Worm (Caenorhabditis elegans) whole organism, L4 larva: ENCODE results near the gene ciao-2B.

ENCODE experiments used
- D1046.2 ChIP-seq: fragments of 200-800 bp; sonication (Bioruptor generic); IDR thresholded peaks from 2 replicates; pipeline ENCODE4 v1.3.6; 2022; ENCODE audit warnings: missing genetic modification characterization, missing compliant biosample characterization
- F37D6.2 ChIP-seq: sonication (generic microtip); optimal IDR thresholded peaks from 2 replicates; lab custom pipeline; 2016; ENCODE audit warnings: mild to moderate bottlenecking, missing genetic modification characterization, missing compliant biosample characterization
- F49E8.2 ChIP-seq: sonication (generic microtip); optimal IDR thresholded peaks from 2 replicates; lab custom pipeline; 2016; ENCODE audit warnings: missing compliant biosample characterization, mild to moderate bottlenecking, missing genetic modification characterization, borderline replicate concordance
- T26A8.4 ChIP-seq: fragments of 200-800 bp; sonication (Bioruptor generic); IDR thresholded peaks from 2 replicates; pipeline ENCODE4 v1.3.6; 2022; ENCODE audit warnings: missing genetic modification characterization, missing compliant biosample characterization
- Y5F2A.4 ChIP-seq: fragments of 200-800 bp; sonication (Bioruptor generic); optimal IDR thresholded peaks from 2 replicates; lab custom pipeline; 2018; ENCODE audit warnings: mild to moderate bottlenecking, missing genetic modification characterization, missing compliant biosample characterization
- Y75B8A.6 ChIP-seq: fragments of 200-800 bp; sonication (Bioruptor generic); IDR thresholded peaks from 2 replicates; pipeline ENCODE4 v1.3.6; 2022; ENCODE audit warnings: missing genetic modification reagents, missing genetic modification characterization, missing compliant biosample characterization
- aha-1 ChIP-seq: fragments of 150-350 bp; peaks from one replicate; lab custom pipeline; 2014; ENCODE audit warnings: missing biosample characterization, missing genetic modification characterization
- ceh-20 ChIP-seq: fragments of 200-800 bp; sonication (Bioruptor generic); IDR thresholded peaks from 2 replicates; pipeline ENCODE4 v1.3.6; 2022; ENCODE audit warnings: missing genetic modification reagents, missing genetic modification characterization, missing compliant biosample characterization
- ceh-44 ChIP-seq: fragments of 200-800 bp; sonication (Bioruptor generic); IDR thresholded peaks from 2 replicates; pipeline ENCODE4 v1.3.6; 2022; ENCODE audit warnings: missing genetic modification reagents, missing genetic modification characterization, missing compliant biosample characterization
- ceh-62 ChIP-seq: sonication (generic microtip); optimal IDR thresholded peaks from 2 replicates; lab custom pipeline; 2017; ENCODE audit warnings: missing biosample characterization, missing genetic modification characterization
- ceh-82 ChIP-seq: sonication (generic microtip); optimal IDR thresholded peaks from 2 replicates; lab custom pipeline; 2017; ENCODE audit warnings: missing biosample characterization, missing genetic modification characterization
- ctbp-1 ChIP-seq: fragments of 200-800 bp; sonication (Bioruptor generic); IDR thresholded peaks from 2 replicates; pipeline ENCODE4 v1.3.6; 2022; ENCODE audit warnings: missing genetic modification reagents, missing genetic modification characterization, missing compliant biosample characterization
- daf-8 ChIP-seq: fragments of 200-800 bp; sonication (Bioruptor generic); IDR thresholded peaks from 2 replicates; pipeline ENCODE4 v1.3.6; 2022; ENCODE audit warnings: missing genetic modification characterization, missing compliant biosample characterization
- dpl-1 ChIP-seq: fragments of 150-350 bp; optimal IDR thresholded peaks from 2 replicates; lab custom pipeline; 2014; ENCODE audit warnings: missing biosample characterization, missing genetic modification reagents, missing genetic modification characterization
- egl-27 ChIP-seq: sonication (generic microtip); optimal IDR thresholded peaks from 3 replicates; lab custom pipeline; 2017; ENCODE audit warnings: missing biosample characterization, missing genetic modification reagents, missing genetic modification characterization
- lin-15B ChIP-seq: fragments of 150-350 bp; sonication (generic microtip); optimal IDR thresholded peaks from 3 replicates; lab custom pipeline; 2014; ENCODE audit warnings: missing biosample characterization, missing genetic modification characterization
- lsy-2 ChIP-seq, 2 experiments: fragments of 150-350 bp in 1 of 2; sonication (generic microtip) in 1 of 2; optimal IDR thresholded peaks; 2 replicates each; lab custom pipeline; 2014 to 2017; ENCODE audit warnings: missing biosample characterization in 2 of 2, missing genetic modification characterization in 2 of 2
- madf-5 ChIP-seq, 2 experiments: fragments of 200-800 bp; sonication (Bioruptor generic); IDR thresholded peaks; 2 replicates each; pipeline ENCODE4 v1.3.6; 2022; ENCODE audit warnings: missing compliant biosample characterization in 2 of 2, missing genetic modification characterization in 2 of 2
- mdt-29 ChIP-seq: fragments of 200-800 bp; sonication (Bioruptor generic); IDR thresholded peaks from 2 replicates; pipeline ENCODE4 v1.3.6; 2022; ENCODE audit warnings: missing genetic modification reagents, missing genetic modification characterization, missing compliant biosample characterization
- mxl-2 ChIP-seq: fragments of 200-800 bp; sonication (Bioruptor generic); conservative IDR thresholded peaks from 2 replicates; pipeline ENCODE4 v1.3.6; 2022; ENCODE audit warnings: missing genetic modification reagents, missing genetic modification characterization, missing compliant biosample characterization
- nhr-10 ChIP-seq: fragments of 150-350 bp; optimal IDR thresholded peaks from 2 replicates; lab custom pipeline; 2014; ENCODE audit warnings: missing biosample characterization, missing genetic modification characterization
- nhr-25 ChIP-seq: sonication (generic microtip); optimal IDR thresholded peaks from 2 replicates; lab custom pipeline; 2017; ENCODE audit warnings: missing genetic modification characterization, mild to moderate bottlenecking, missing compliant biosample characterization, antibody characterized with exemption, moderate library complexity, borderline replicate concordance; ENCODE audit not compliant: insufficient read depth
- nhr-41 ChIP-seq: fragments of 200-800 bp; sonication (Bioruptor generic); IDR thresholded peaks from 2 replicates; pipeline ENCODE4 v1.3.6; 2022; ENCODE audit warnings: missing genetic modification reagents, missing genetic modification characterization, missing compliant biosample characterization
- pha-4 ChIP-seq, 2 experiments: fragments of 150-350 bp in 1 of 2; fragments of 200-800 bp in 1 of 2; sonication (Bioruptor generic) in 1 of 2; IDR thresholded peaks in 1 of 2; optimal IDR thresholded peaks in 1 of 2; 2 replicates each; pipeline versions ENCODE4 v1.3.6 to Lab custom; 2014 to 2022; ENCODE audit warnings: missing genetic modification characterization in 2 of 2, missing genetic modification reagents in 2 of 2, missing biosample characterization in 1 of 2, missing compliant biosample characterization in 1 of 2
- pqm-1 ChIP-seq: sonication (generic microtip); optimal IDR thresholded peaks from 2 replicates; lab custom pipeline; 2017; ENCODE audit warnings: missing biosample characterization, missing genetic modification characterization
- tag-97 ChIP-seq: fragments of 200-800 bp; sonication (Bioruptor generic); IDR thresholded peaks from 2 replicates; pipeline ENCODE4 v1.3.6; 2022; ENCODE audit warnings: missing genetic modification characterization, missing compliant biosample characterization
- tra-1 ChIP-seq: fragments of 200-800 bp; sonication (Bioruptor generic); IDR thresholded peaks from 2 replicates; pipeline ENCODE4 v1.3.6; 2022; ENCODE audit warnings: missing genetic modification reagents, missing genetic modification characterization, missing compliant biosample characterization
- unc-62 ChIP-seq, 3 experiments: fragments of 150-350 bp in 1 of 3; sonication (generic microtip); optimal IDR thresholded peaks in 2 of 3; peaks in 1 of 3; 1 replicate in 1 of 3; 2 replicates in 2 of 3; lab custom pipeline; 2014 to 2017; ENCODE audit warnings: missing biosample characterization in 3 of 3, missing genetic modification characterization in 3 of 3, missing genetic modification reagents in 3 of 3, missing genotype in 1 of 3
- zag-1 ChIP-seq: fragments of 150-350 bp; optimal IDR thresholded peaks from 2 replicates; lab custom pipeline; 2014; ENCODE audit warnings: missing biosample characterization, missing genetic modification characterization
- zip-11 ChIP-seq: fragments of 200-800 bp; sonication (Bioruptor generic); IDR thresholded peaks from 2 replicates; pipeline ENCODE4 v1.3.6; 2022; ENCODE audit warnings: missing genetic modification characterization, missing compliant biosample characterization
- zip-2 ChIP-seq: fragments of 150-350 bp; optimal IDR thresholded peaks from 2 replicates; lab custom pipeline; 2014; ENCODE audit warnings: missing biosample characterization, missing genetic modification characterization
- ztf-7 ChIP-seq: fragments of 150-350 bp; optimal IDR thresholded peaks from 2 replicates; lab custom pipeline; 2014; ENCODE audit warnings: missing biosample characterization, missing genetic modification characterization

ciao-2B gene

ce11 chrIII:13447439-13447838 lies 8.1 kb upstream of the ciao-2B start (continued):
- 0 out of 2 replicates have a peak, but pooled peaks have one; percentile 41 for TF ChIP-seq ceh-44

- TF ChIP-seq tag-97 (no peak), D1046.2 (no peak), Y5F2A.4 (no peak), pha-4 (GFP tag; IDR thresholded peaks at IDR 0.05; lab: Robert Waterston, UW) (no peak), pha-4 (tag; optimal IDR thresholded peaks at IDR 0.05; lab: Kevin White, UChicago) (no peak), nhr-25 (no peak), mxl-2 (GFP tag; lab: Robert Waterston, UW) (no peak), ceh-62 (tag; lab: Kevin White, UChicago) (no peak), mdt-29 (GFP tag; lab: Robert Waterston, UW) (no peak), madf-5 (GFP tag; IDR thresholded peaks at IDR 0.05; lab: Robert Waterston, UW) (no peak), egl-27 (tag; lab: Kevin White, UChicago) (no peak)
- TF ChIP-seq, all 104 proteins: peak for 0
Measured at ce11 chrIII:13436843-13437242, 2.5 kb downstream of the ciao-2B start, which contains the start of gene F45G2.9. F45G2.9 (minus strand) TSS chrIII:13436943.

- no peak for TF ChIP-seq aha-1 (tag; lab: Kevin White, UChicago)
- no peak for TF ChIP-seq F37D6.2 (tag; lab: Kevin White, UChicago)
- TF ChIP-seq lin-15B (tag; lab: Kevin White, UChicago) = no peak
- TF ChIP-seq ctbp-1 = no peak
- no peak for TF ChIP-seq daf-8 (GFP tag; lab: Robert Waterston, UW)
- TF ChIP-seq F49E8.2 = no peak
- TF ChIP-seq Y75B8A.6 (GFP tag; lab: Robert Waterston, UW) = no peak
- no peak for TF ChIP-seq ztf-7 (tag; lab: Kevin White, UChicago)
- no peak for TF ChIP-seq nhr-41 (GFP tag; lab: Robert Waterston, UW)
- TF ChIP-seq lsy-2 (tag; optimal IDR thresholded peaks at IDR 0.05; lab: Kevin White, UChicago) = no peak
- TF ChIP-seq unc-62 (GFP tag; optimal IDR thresholded peaks at IDR 0.05 in 1 of 2; lab: Kevin White, UChicago) = no peak
- TF ChIP-seq unc-62 (tag; optimal IDR thresholded peaks at IDR 0.05; lab: Kevin White, UChicago) = no peak
- TF ChIP-seq ceh-20 (GFP tag; lab: Robert Waterston, UW) = no peak
Measured at ce11 chrIII:13435570-13435969, 3.8 kb downstream of the ciao-2B start, which contains the start of gene F45G2.8. F45G2.8 (minus strand) TSS chrIII:13435670.

- TF ChIP-seq zip-11 = no peak
- TF ChIP-seq pqm-1 (tag; lab: Kevin White, UChicago) = no peak
- no peak for TF ChIP-seq nhr-25
- no peak for TF ChIP-seq ceh-82 (tag; lab: Kevin White, UChicago)
- no peak for TF ChIP-seq T26A8.4 (GFP tag; lab: Robert Waterston, UW)
- no peak for TF ChIP-seq nhr-10
- TF ChIP-seq zip-2 (tag; lab: Kevin White, UChicago) = no peak
- no peak for TF ChIP-seq mxl-2 (GFP tag; lab: Robert Waterston, UW)
- no peak for TF ChIP-seq tra-1 (GFP tag; lab: Robert Waterston, UW)
- TF ChIP-seq lsy-2 (tag; optimal IDR thresholded peaks at IDR 0.05; lab: Kevin White, UChicago) = no peak
- no peak for TF ChIP-seq dpl-1 (GFP tag; lab: Kevin White, UChicago)
- TF ChIP-seq ceh-20 (GFP tag; lab: Robert Waterston, UW) = no peak
Measured at ce11 chrIII:13434404-13434803, 4.9 kb downstream of the ciao-2B start, which contains the start of gene F45G2.7. F45G2.7 (minus strand) TSS chrIII:13434504.

- no peak for TF ChIP-seq zag-1
- TF ChIP-seq D1046.2 = no peak
- TF ChIP-seq nhr-10 = no peak
Measured at ce11 chrIII:13430162-13430561, 9.2 kb downstream of the ciao-2B start, which contains the start of gene trf-1. trf-1 (plus strand) TSS chrIII:13430462.
